Worm (Caenorhabditis elegans) whole organism, young adult: ENCODE measurements around the gene hsb-1.

Experiments
- ama-1 ChIP-seq, 3 experiments: fragments of 150-350 bp in 1 of 3; sonication (generic microtip) in 2 of 3; optimal IDR thresholded peaks; 2 replicates each; lab custom pipeline; 2014 to 2018; ENCODE audit warnings: missing biosample characterization in 2 of 3, missing genetic modification characterization in 2 of 3, missing genetic modification reagents in 2 of 3
- athp-1 ChIP-seq: sonication (generic microtip); optimal IDR thresholded peaks from 2 replicates; lab custom pipeline; 2017; ENCODE audit warnings: mild to moderate bottlenecking, missing genetic modification characterization, missing compliant biosample characterization
- him-1 ChIP-seq: sonication (generic microtip); optimal IDR thresholded peaks from 2 replicates; lab custom pipeline; 2016; ENCODE audit warnings: missing genotype, missing genetic modification reagents, missing genetic modification characterization, missing compliant biosample characterization
- pha-4 ChIP-seq: fragments of 150-350 bp; sonication (generic microtip); optimal IDR thresholded peaks from 2 replicates; lab custom pipeline; 2014; ENCODE audit warnings: missing biosample characterization, missing genetic modification reagents, missing genetic modification characterization
- rcor-1 ChIP-seq: fragments of 200-800 bp; sonication (Bioruptor generic); IDR thresholded peaks from 2 replicates; pipeline ENCODE4 v1.3.6; 2022; ENCODE audit warnings: missing genetic modification reagents, missing genetic modification characterization, missing compliant biosample characterization
- sea-2 ChIP-seq: fragments of 200-800 bp; sonication (Bioruptor generic); IDR thresholded peaks from 2 replicates; pipeline ENCODE4 v1.3.6; 2022; ENCODE audit warnings: missing genetic modification characterization, missing compliant biosample characterization
- unc-62 ChIP-seq: fragments of 150-350 bp; optimal IDR thresholded peaks from 2 replicates; lab custom pipeline; 2014; ENCODE audit warnings: missing biosample characterization, missing genetic modification reagents, missing genetic modification characterization
- xnd-1 ChIP-seq: sonication (generic microtip); optimal IDR thresholded peaks from 2 replicates; lab custom pipeline; 2016; ENCODE audit warnings: missing genotype, missing genetic modification reagents, missing genetic modification characterization, missing compliant biosample characterization

DNA sequence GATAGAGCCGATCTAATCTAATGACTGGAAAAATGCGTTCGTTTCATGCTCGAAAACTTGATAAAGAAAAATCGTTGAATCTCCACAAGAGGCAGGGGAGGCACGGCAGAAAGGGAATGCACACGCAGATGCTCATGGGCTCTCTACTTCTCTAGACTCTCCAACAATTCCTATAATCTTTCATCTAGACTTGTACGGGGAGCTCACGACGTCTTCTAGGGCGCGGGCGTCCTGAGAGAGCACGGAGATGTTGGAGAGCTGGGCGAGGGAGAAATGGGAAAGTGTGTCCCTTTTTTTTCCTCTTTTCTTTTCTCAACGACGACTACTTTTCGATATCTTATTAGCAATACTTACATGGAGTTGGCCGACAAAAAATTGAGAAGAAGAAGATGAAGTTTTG is 16.2 kb upstream of the hsb-1 start:
- TF ChIP-seq him-1 (tag; lab: Kevin White, UChicago) = no peak
- TF ChIP-seq xnd-1 (tag; lab: Kevin White, UChicago) = no peak
- TF ChIP-seq sea-2 (GFP tag; lab: Robert Waterston, UW) = no peak
- TF ChIP-seq athp-1 (tag; lab: Kevin White, UChicago) = no peak
- no peak for TF ChIP-seq unc-62 (GFP tag; lab: Kevin White, UChicago)
- TF ChIP-seq rcor-1 = no peak
- no peak for TF ChIP-seq ama-1 (optimal IDR thresholded peaks at IDR 0.05; lab: Kevin White, UChicago)
- no peak for TF ChIP-seq ama-1 (GFP tag; optimal IDR thresholded peaks at IDR 0.05; lab: Kevin White, UChicago)
- TF ChIP-seq pha-4 = no peak
